Fruit fly (Drosophila melanogaster) whole organism, wandering third instar larva: ENCODE data around the gene tefu.

Experiments used
- Abd-B ChIP-seq: fragments of >200 bp; optimal IDR thresholded peaks from 2 replicates; lab custom pipeline; 2017; ENCODE audit warnings: missing biosample characterization, missing genetic modification characterization
- CG32264 ChIP-seq: fragments of 200-800 bp; sonication (Bioruptor generic); optimal IDR thresholded peaks from 2 replicates; lab custom pipeline; 2016; ENCODE audit warnings: missing biosample characterization, missing genetic modification characterization
- CG9705 ChIP-seq: fragments of 200-800 bp; sonication (Bioruptor generic); optimal IDR thresholded peaks from 2 replicates; lab custom pipeline; 2018; ENCODE audit warnings: missing biosample characterization, mild to moderate bottlenecking, missing genetic modification characterization
- CrebA ChIP-seq: fragments of 200-800 bp; sonication (Bioruptor generic); optimal IDR thresholded peaks from 2 replicates; lab custom pipeline; 2016; ENCODE audit warnings: missing biosample characterization, mild to moderate bottlenecking, missing genetic modification characterization, borderline replicate concordance
- Dfd ChIP-seq: fragments of >200 bp; optimal IDR thresholded peaks from 2 replicates; lab custom pipeline; 2017; ENCODE audit warnings: missing biosample characterization, missing genetic modification characterization
- Dif ChIP-seq: fragments of 200-275, 200-300 bp; sonication (Bioruptor generic); optimal IDR thresholded peaks from 2 replicates; lab custom pipeline; 2018; ENCODE audit warnings: missing biosample characterization, missing genetic modification characterization; ENCODE audit not compliant: partially characterized antibody
- GATAd ChIP-seq: sonication (Bioruptor generic); optimal IDR thresholded peaks from 2 replicates; lab custom pipeline; 2016; ENCODE audit warnings: missing biosample characterization, missing genetic modification characterization
- HLH106 ChIP-seq: fragments of 200-800 bp; optimal IDR thresholded peaks from 3 replicates; lab custom pipeline; 2019; ENCODE audit warnings: missing biosample characterization, mild to moderate bottlenecking, missing genetic modification characterization, moderate library complexity
- Hnf4 ChIP-seq: fragments of 200-800 bp; sonication (Bioruptor generic); optimal IDR thresholded peaks from 2 replicates; lab custom pipeline; 2016; ENCODE audit warnings: missing biosample characterization, mild to moderate bottlenecking, missing genetic modification characterization
- Hr78 ChIP-seq: fragments of >200 bp; optimal IDR thresholded peaks from 2 replicates; lab custom pipeline; 2017; ENCODE audit warnings: missing biosample characterization, missing genetic modification characterization
- Hr83 ChIP-seq: fragments of 200-300 bp; sonication (Bioruptor generic); optimal IDR thresholded peaks from 2 replicates; lab custom pipeline; 2016; ENCODE audit warnings: missing biosample characterization, mild to moderate bottlenecking, missing genetic modification characterization, moderate library complexity; ENCODE audit not compliant: poor library complexity, severe bottlenecking
- Jra ChIP-seq: sonication (Bioruptor generic); optimal IDR thresholded peaks from 2 replicates; lab custom pipeline; 2016; ENCODE audit warnings: missing biosample characterization, missing genetic modification characterization
- Mio ChIP-seq: sonication (Bioruptor generic); optimal IDR thresholded peaks from 2 replicates; lab custom pipeline; 2016; ENCODE audit warnings: missing biosample characterization, missing genetic modification characterization
- Myc ChIP-seq: fragments of >200 bp; optimal IDR thresholded peaks from 2 replicates; lab custom pipeline; 2017
- N ChIP-seq: fragments of >200 bp; optimal IDR thresholded peaks from 2 replicates; lab custom pipeline; 2018; ENCODE audit warnings: missing biosample characterization, missing external identifiers, missing genetic modification characterization
- OdsH ChIP-seq: fragments of 200-800 bp; sonication (Bioruptor generic); optimal IDR thresholded peaks from 2 replicates; lab custom pipeline; 2016; ENCODE audit warnings: missing biosample characterization, mild to moderate bottlenecking, missing genetic modification characterization
- Rel ChIP-seq, 2 experiments: fragments of 200-800 bp; sonication (Bioruptor generic) in 1 of 2; optimal IDR thresholded peaks; 2 replicates in 1 of 2; 3 replicates in 1 of 2; lab custom pipeline; 2016 to 2019; ENCODE audit warnings: mild to moderate bottlenecking in 2 of 2, missing biosample characterization in 2 of 2, missing genetic modification characterization in 2 of 2, moderate library complexity in 1 of 2
- Sp1 ChIP-seq: fragments of 200-800 bp; sonication (Bioruptor generic); optimal IDR thresholded peaks from 3 replicates; lab custom pipeline; 2019; ENCODE audit warnings: missing biosample characterization, mild to moderate bottlenecking, missing genetic modification characterization, moderate library complexity
- Vsx2 ChIP-seq: fragments of 200-300, 225-300 bp; sonication (Bioruptor generic); optimal IDR thresholded peaks from 2 replicates; lab custom pipeline; 2018; ENCODE audit warnings: missing biosample characterization, missing genetic modification characterization; ENCODE audit not compliant: partially characterized antibody
- br ChIP-seq: fragments of 200-800 bp; sonication (Bioruptor generic); optimal IDR thresholded peaks from 2 replicates; lab custom pipeline; 2016; ENCODE audit warnings: missing biosample characterization, missing genetic modification characterization
- brk ChIP-seq: fragments of 200-800 bp; sonication (Bioruptor generic); optimal IDR thresholded peaks from 2 replicates; lab custom pipeline; 2016; ENCODE audit warnings: missing biosample characterization, mild to moderate bottlenecking, missing genetic modification characterization
- dl ChIP-seq, 2 experiments: fragments of 175-275, 200-275 bp in 1 of 2; fragments of 200-275 bp in 1 of 2; sonication (Bioruptor generic); optimal IDR thresholded peaks; lab custom pipeline; 2018; ENCODE audit warnings: mild to moderate bottlenecking in 2 of 2, missing biosample characterization in 2 of 2, missing genetic modification characterization in 2 of 2, moderate library complexity in 2 of 2; ENCODE audit not compliant: partially characterized antibody in 2 of 2, insufficient read depth in 1 of 2
- dmrt93B ChIP-seq: fragments of 200-800 bp; sonication (Bioruptor generic); optimal IDR thresholded peaks from 2 replicates; lab custom pipeline; 2018; ENCODE audit warnings: missing biosample characterization, mild to moderate bottlenecking, missing genetic modification characterization
- dsf ChIP-seq: sonication (Bioruptor generic); optimal IDR thresholded peaks from 2 replicates; lab custom pipeline; 2016; ENCODE audit warnings: missing biosample characterization, missing genetic modification characterization, borderline replicate concordance
- ey ChIP-seq: fragments of 200-800 bp; sonication (Bioruptor generic); optimal IDR thresholded peaks from 2 replicates; lab custom pipeline; 2016; ENCODE audit warnings: missing biosample characterization, missing genetic modification characterization
- foxo ChIP-seq, 2 experiments: fragments of 200-800 bp; sonication (Bioruptor generic); optimal IDR thresholded peaks; 2 replicates in 1 of 2; 3 replicates in 1 of 2; lab custom pipeline; 2016 to 2017; ENCODE audit warnings: missing biosample characterization in 2 of 2, missing genetic modification characterization in 2 of 2
- fru ChIP-seq: fragments of 200-800 bp; sonication (Bioruptor generic); optimal IDR thresholded peaks from 3 replicates; lab custom pipeline; 2016; ENCODE audit warnings: missing biosample characterization, mild to moderate bottlenecking, missing genetic modification characterization
- h ChIP-seq: fragments of 200-800 bp; sonication (Bioruptor generic); optimal IDR thresholded peaks from 3 replicates; lab custom pipeline; 2016; ENCODE audit warnings: missing biosample characterization, mild to moderate bottlenecking, missing genetic modification characterization
- jim ChIP-seq: fragments of 175-275, 200-325 bp; sonication (Bioruptor generic); optimal IDR thresholded peaks from 2 replicates; lab custom pipeline; 2016; ENCODE audit warnings: missing biosample characterization, mild to moderate bottlenecking, missing genetic modification characterization
- lola ChIP-seq: fragments of >200 bp; optimal IDR thresholded peaks from 2 replicates; lab custom pipeline; 2017; ENCODE audit warnings: missing biosample characterization, missing genetic modification characterization
- pan ChIP-seq: fragments of >200 bp; optimal IDR thresholded peaks from 2 replicates; lab custom pipeline; 2017
- psq ChIP-seq: fragments of 200-800 bp; sonication (Bioruptor generic); optimal IDR thresholded peaks from 3 replicates; lab custom pipeline; 2017; ENCODE audit warnings: missing biosample characterization, mild to moderate bottlenecking, missing genetic modification characterization, moderate library complexity
- rgr ChIP-seq: fragments of 200-800 bp; sonication (Bioruptor generic); optimal IDR thresholded peaks from 3 replicates; lab custom pipeline; 2016; ENCODE audit warnings: missing biosample characterization, mild to moderate bottlenecking, missing genetic modification characterization
- sage ChIP-seq: fragments of 200-800 bp; sonication (Bioruptor generic); optimal IDR thresholded peaks from 2 replicates; lab custom pipeline; 2016; ENCODE audit warnings: missing biosample characterization, mild to moderate bottlenecking, missing genetic modification characterization
- sv ChIP-seq: fragments of 200-800 bp; sonication (Bioruptor generic); optimal IDR thresholded peaks from 3 replicates; lab custom pipeline; 2016; ENCODE audit warnings: missing biosample characterization, missing genetic modification characterization
- tai ChIP-seq: sonication (Bioruptor generic); optimal IDR thresholded peaks from 2 replicates; lab custom pipeline; 2016; ENCODE audit warnings: missing biosample characterization, missing genetic modification characterization
- usp ChIP-seq: fragments of >200 bp; optimal IDR thresholded peaks from 2 replicates; lab custom pipeline; 2017; ENCODE audit warnings: missing biosample characterization, missing genetic modification characterization
- woc ChIP-seq: sonication (Bioruptor generic); optimal IDR thresholded peaks from 2 replicates; lab custom pipeline; 2016; ENCODE audit warnings: missing biosample characterization, mild to moderate bottlenecking, missing genetic modification characterization

The tefu gene

dm6 chr3R:15242186-15243045 lies at the start of gene tefu, which contains the start of gene Hsc70-4:
TSS of gene tefu (minus strand) at chr3R:15242236.
TSS of gene Hsc70-4 (plus strand) at chr3R:15242687.
- TF ChIP-seq fru, result no peak
- TF ChIP-seq N, result peak; percentile 92
- TF ChIP-seq psq (GFP tag; lab: Kevin White, UChicago), result no peak
- no peak for TF ChIP-seq Rel (GFP tag; optimal IDR thresholded peaks at IDR 0.05; lab: Kevin White, UChicago)
- TF ChIP-seq Rel (tag; optimal IDR thresholded peaks at IDR 0.05; lab: Kevin White, UChicago), result peak; percentile 4
- TF ChIP-seq Sp1, result peak; percentile 46
- TF ChIP-seq ey, result peak; percentile 60
- TF ChIP-seq Abd-B (GFP tag; lab: Kevin White, UChicago), result no peak
- TF ChIP-seq sage, result no peak
- peak; percentile 5 for TF ChIP-seq Hr83 (GFP tag; lab: Kevin White, UChicago)
- peak; percentile 54 for TF ChIP-seq h (GFP tag; lab: Kevin White, UChicago)
- TF ChIP-seq dsf (GFP tag; lab: Kevin White, UChicago), result no peak
- TF ChIP-seq tai, result no peak
- no peak for TF ChIP-seq usp (GFP tag; lab: Kevin White, UChicago)
- no peak for TF ChIP-seq CG32264 (GFP tag; lab: Kevin White, UChicago)
- TF ChIP-seq Dif, result peak; percentile 68
- no peak for TF ChIP-seq pan
- peak; percentile 32 for TF ChIP-seq OdsH (GFP tag; lab: Kevin White, UChicago)
- no peak for TF ChIP-seq Dfd (GFP tag; lab: Kevin White, UChicago)
- no peak for TF ChIP-seq GATAd
- no peak for TF ChIP-seq lola (GFP tag; lab: Kevin White, UChicago)
- no peak for TF ChIP-seq br (GFP tag; lab: Kevin White, UChicago)
- TF ChIP-seq Jra (GFP tag; lab: Kevin White, UChicago), result no peak
- TF ChIP-seq HLH106, result peak; percentile 79
- TF ChIP-seq Vsx2, result peak; percentile 64
- TF ChIP-seq Mio (GFP tag; lab: Kevin White, UChicago), result no peak
- peak; percentile 46 for TF ChIP-seq Hr78 (GFP tag; lab: Kevin White, UChicago)
- TF ChIP-seq sv (GFP tag; lab: Kevin White, UChicago), result peak; percentile 64
- TF ChIP-seq CrebA, result no peak
- TF ChIP-seq Hnf4 (GFP tag; lab: Kevin White, UChicago), result peak; percentile 64
- no peak for TF ChIP-seq Myc
- TF ChIP-seq dmrt93B (GFP tag; lab: Kevin White, UChicago), result peak; percentile 68
- TF ChIP-seq foxo (GFP tag; optimal IDR thresholded peaks at IDR 0.05; lab: Kevin White, UChicago), result peak in 1 of 2 experiments; percentile 9
- peak; percentile 24 for TF ChIP-seq jim (GFP tag; lab: Kevin White, UChicago)
- TF ChIP-seq woc (GFP tag; lab: Kevin White, UChicago), result peak; percentile 72
- TF ChIP-seq brk (GFP tag; lab: Kevin White, UChicago), result no peak
- TF ChIP-seq CG9705 (GFP tag; lab: Kevin White, UChicago), result peak; percentile 54
- no peak for TF ChIP-seq rgr (GFP tag; lab: Kevin White, UChicago)
- TF ChIP-seq dl (GFP tag; optimal IDR thresholded peaks at IDR 0.05; lab: Kevin White, UChicago; ENCODE audit: insufficient read depth in 1 of 2, partially characterized antibody in 2 of 2), result no peak

dm6 chr3R:15291551-15292223 lies 49.7 kb upstream of the tefu start:
- TF ChIP-seq h (GFP tag; lab: Kevin White, UChicago) (peak; percentile 24), psq (GFP tag; lab: Kevin White, UChicago) (peak; percentile 64), Vsx2 (peak; percentile 70), Dif (peak; percentile 90), OdsH (GFP tag; lab: Kevin White, UChicago) (peak; percentile 32), dl (GFP tag; optimal IDR thresholded peaks at IDR 0.05; lab: Kevin White, UChicago; ENCODE audit: insufficient read depth in 1 of 2, partially characterized antibody in 2 of 2) (peak; percentile 86 to 92), rgr (GFP tag; lab: Kevin White, UChicago) (peak; percentile 8), CrebA (no peak), Sp1 (peak; percentile 34), Myc (no peak), tai (no peak)
